Worm (Caenorhabditis elegans): ENCODE data around the gene R102.4.

R102.4 gene

ce11 chrIV:10699000-10699399 is 3.9 kb upstream of the R102.4 start:
- no peak for TF ChIP-seq elt-1 (tag; optimal IDR thresholded peaks at IDR 0.05)
- TF ChIP-seq sea-2 (GFP tag; optimal IDR thresholded peaks at IDR 0.05): no peak
- TF ChIP-seq skn-1 (tag; optimal IDR thresholded peaks at IDR 0.05): no peak
- TF ChIP-seq nhr-23 (tag; optimal IDR thresholded peaks at IDR 0.05): no peak
- no peak for TF ChIP-seq nhr-237 (tag; optimal IDR thresholded peaks at IDR 0.05)
- TF ChIP-seq aly-2 (tag; optimal IDR thresholded peaks at IDR 0.05): no peak
- TF ChIP-seq elt-2 (tag; optimal IDR thresholded peaks at IDR 0.05): no peak

ce11 chrIV:10698486-10698885 is 3.4 kb upstream of the R102.4 start:
- TF ChIP-seq unc-39 (tag; optimal IDR thresholded peaks at IDR 0.05): no peak
- no peak for TF ChIP-seq lsy-12 (tag; optimal IDR thresholded peaks at IDR 0.05)
- no peak for TF ChIP-seq nhr-76 (tag; optimal IDR thresholded peaks at IDR 0.05)
- TF ChIP-seq fkh-10 (GFP tag; optimal IDR thresholded peaks at IDR 0.05): no peak
- TF ChIP-seq nhr-67 (tag; optimal IDR thresholded peaks at IDR 0.05): no peak

- TF ChIP-seq jun-1 (tag; optimal IDR thresholded peaks at IDR 0.05) (peak; percentile 72), egl-5 (tag; optimal IDR thresholded peaks at IDR 0.05) (peak; percentile 58), nhr-12 (tag; optimal IDR thresholded peaks at IDR 0.05) (no peak), nhr-25 (tag; optimal IDR thresholded peaks at IDR 0.05) (peak; percentile 86), hmg-11 (tag; optimal IDR thresholded peaks at IDR 0.05) (peak; percentile 45), sea-2 (GFP tag; optimal IDR thresholded peaks at IDR 0.05) (no peak), ceh-82 (tag; optimal IDR thresholded peaks at IDR 0.05) (no peak), elt-3 (tag; optimal IDR thresholded peaks at IDR 0.05) (no peak), ama-1 (optimal IDR thresholded peaks at IDR 0.05) (peak; percentile 8), skn-1 (tag; optimal IDR thresholded peaks at IDR 0.05) (peak; percentile 1), lin-39 (tag; optimal IDR thresholded peaks at IDR 0.05) (peak; percentile 40), pha-4 (tag; optimal IDR thresholded peaks at IDR 0.05) (peak; percentile 67), nhr-28 (tag; optimal IDR thresholded peaks at IDR 0.05) (no peak), fos-1 (tag; optimal IDR thresholded peaks at IDR 0.05) (no peak), nhr-43 (tag; optimal IDR thresholded peaks at IDR 0.05; ENCODE audit: poor library complexity, severe bottlenecking) (no peak), nhr-11 (tag; optimal IDR thresholded peaks at IDR 0.05) (no peak), eor-1 (tag; optimal IDR thresholded peaks at IDR 0.05) (no peak), lin-15B (tag; optimal IDR thresholded peaks at IDR 0.05) (peak; percentile 23), ceh-16 (tag; optimal IDR thresholded peaks at IDR 0.05) (no peak), ZK546.5 (tag; optimal IDR thresholded peaks at IDR 0.05) (no peak), snpc-4 (tag; optimal IDR thresholded peaks at IDR 0.05) (peak; percentile 67), ceh-9 (tag; optimal IDR thresholded peaks at IDR 0.05) (no peak), fkh-2 (tag; optimal IDR thresholded peaks at IDR 0.05) (no peak), unc-39 (tag; optimal IDR thresholded peaks at IDR 0.05) (no peak), nhr-76 (tag; optimal IDR thresholded peaks at IDR 0.05) (no peak), pqm-1 (tag; optimal IDR thresholded peaks at IDR 0.05) (peak; percentile 15), nfya-1 (tag; optimal IDR thresholded peaks at IDR 0.05; ENCODE audit: insufficient read depth) (peak; percentile 36), ceh-28 (tag; optimal IDR thresholded peaks at IDR 0.05) (peak; percentile 33), nhr-23 (tag; optimal IDR thresholded peaks at IDR 0.05) (peak; percentile 72), elt-2 (tag; optimal IDR thresholded peaks at IDR 0.05) (peak; percentile 47), ztf-11 (tag; optimal IDR thresholded peaks at IDR 0.05) (no peak)
Observed at ce11 chrIV:10697022-10697979, 2.2 kb upstream of the R102.4 start, which contains the start of gene allo-1. Gene allo-1, minus strand, starts transcription at chrIV:10697072.

- TF ChIP-seq pqm-1 (tag; optimal IDR thresholded peaks at IDR 0.05): no peak
- TF ChIP-seq nhr-28 (tag; optimal IDR thresholded peaks at IDR 0.05): no peak
- TF ChIP-seq ceh-9 (tag; optimal IDR thresholded peaks at IDR 0.05): no peak
- no peak for TF ChIP-seq unc-62 (GFP tag; optimal IDR thresholded peaks at IDR 0.05)
- no peak for TF ChIP-seq nhr-237 (tag; optimal IDR thresholded peaks at IDR 0.05)
- TF ChIP-seq nhr-12 (tag; optimal IDR thresholded peaks at IDR 0.05): no peak
- no peak for TF ChIP-seq hmg-11 (tag; optimal IDR thresholded peaks at IDR 0.05)
- no peak for TF ChIP-seq ama-1 (optimal IDR thresholded peaks at IDR 0.05)
- no peak for TF ChIP-seq eor-1 (tag; optimal IDR thresholded peaks at IDR 0.05)
- TF ChIP-seq nfya-1 (tag; optimal IDR thresholded peaks at IDR 0.05; ENCODE audit: insufficient read depth): no peak
- TF ChIP-seq tbx-2 (tag; optimal IDR thresholded peaks at IDR 0.05): no peak
- no peak for TF ChIP-seq elt-2 (tag; optimal IDR thresholded peaks at IDR 0.05)
- no peak for TF ChIP-seq elt-3 (tag; optimal IDR thresholded peaks at IDR 0.05)
- TF ChIP-seq ZK546.5 (tag; optimal IDR thresholded peaks at IDR 0.05): no peak
- no peak for TF ChIP-seq nhr-23 (tag; optimal IDR thresholded peaks at IDR 0.05)
- TF ChIP-seq ztf-11 (tag; optimal IDR thresholded peaks at IDR 0.05): no peak
- TF ChIP-seq pha-4 (tag; optimal IDR thresholded peaks at IDR 0.05): no peak
- no peak for TF ChIP-seq skn-1 (tag; optimal IDR thresholded peaks at IDR 0.05)
- TF ChIP-seq egl-27 (tag; optimal IDR thresholded peaks at IDR 0.05): no peak
- no peak for TF ChIP-seq R02D3.7 (tag; optimal IDR thresholded peaks at IDR 0.05)
Observed at ce11 chrIV:10690139-10690538, 5.0 kb downstream of the R102.4 start, which contains the start of gene R102.8. Gene R102.8, minus strand, starts transcription at chrIV:10690239.

Data from whole organism, L3 larva.